Worm (Caenorhabditis elegans): ENCODE results near the gene sid-1.

The sid-1 gene

ce11 chrV:5119109-5119508 lies 661 bp upstream of the sid-1 start, which contains the start of gene C04F5.9:
Gene C04F5.9, minus strand, starts transcription at chrV:5119209.
- TF ChIP-seq hnd-1 (tag; optimal IDR thresholded peaks at IDR 0.05) (no peak), F13C5.2 (tag; optimal IDR thresholded peaks at IDR 0.05) (no peak), B0310.2 (tag; optimal IDR thresholded peaks at IDR 0.05) (no peak), flt-1 (GFP tag; IDR thresholded peaks at IDR 0.05) (no peak), ama-1 (optimal IDR thresholded peaks at IDR 0.05) (no peak), scrt-1 (GFP tag; IDR thresholded peaks at IDR 0.05) (no peak), tbx-37 (GFP tag; conservative IDR thresholded peaks at IDR 0.05) (no peak), hmg-4 (GFP tag; optimal IDR thresholded peaks at IDR 0.05) (no peak), hmbx-1 (tag; optimal IDR thresholded peaks at IDR 0.05) (no peak), tbx-11 (GFP tag; IDR thresholded peaks at IDR 0.05) (no peak), sea-1 (GFP tag; conservative IDR thresholded peaks at IDR 0.05) (no peak), aly-1 (tag; optimal IDR thresholded peaks at IDR 0.05) (no peak), pes-1 (GFP tag; IDR thresholded peaks at IDR 0.05) (no peak), ceh-13 (GFP tag; optimal IDR thresholded peaks at IDR 0.05) (no peak), ceh-36 (tag; optimal IDR thresholded peaks at IDR 0.05) (no peak), tra-4 (tag; optimal IDR thresholded peaks at IDR 0.05) (no peak), ets-7 (tag; optimal IDR thresholded peaks at IDR 0.05) (no peak)

ce11 chrV:5126793-5127192 lies 7.0 kb downstream of the sid-1 start, which contains the start of gene F14F9.5:
Gene F14F9.5, plus strand, starts transcription at chrV:5127093.
- TF ChIP-seq aly-1 (tag; optimal IDR thresholded peaks at IDR 0.05) = no peak
- TF ChIP-seq ama-1 (optimal IDR thresholded peaks at IDR 0.05) = no peak
- TF ChIP-seq hmbx-1 (tag; optimal IDR thresholded peaks at IDR 0.05) = no peak
- no peak for TF ChIP-seq scrt-1 (GFP tag; IDR thresholded peaks at IDR 0.05)
- no peak for TF ChIP-seq tra-4 (tag; optimal IDR thresholded peaks at IDR 0.05)
- TF ChIP-seq F13C5.2 (tag; optimal IDR thresholded peaks at IDR 0.05) = no peak
- TF ChIP-seq ets-7 (tag; optimal IDR thresholded peaks at IDR 0.05) = no peak
- TF ChIP-seq B0310.2 (tag; optimal IDR thresholded peaks at IDR 0.05) = no peak
- no peak for TF ChIP-seq ceh-36 (tag; optimal IDR thresholded peaks at IDR 0.05)
- TF ChIP-seq tbx-37 (GFP tag; conservative IDR thresholded peaks at IDR 0.05) = no peak

ce11 chrV:5130018-5130417 lies 10.2 kb downstream of the sid-1 start, which contains the start of gene F14F9.8:
Gene F14F9.8, plus strand, starts transcription at chrV:5130318.
- TF ChIP-seq ama-1 (optimal IDR thresholded peaks at IDR 0.05) = no peak
- TF ChIP-seq sea-1 (GFP tag; conservative IDR thresholded peaks at IDR 0.05) = no peak
- TF ChIP-seq ets-7 (tag; optimal IDR thresholded peaks at IDR 0.05) = no peak
- no peak for TF ChIP-seq hmg-4 (GFP tag; optimal IDR thresholded peaks at IDR 0.05)
- no peak for TF ChIP-seq pes-1 (GFP tag; IDR thresholded peaks at IDR 0.05)
- TF ChIP-seq scrt-1 (GFP tag; IDR thresholded peaks at IDR 0.05) = no peak
- TF ChIP-seq hmbx-1 (tag; optimal IDR thresholded peaks at IDR 0.05) = no peak
- no peak for TF ChIP-seq ceh-36 (tag; optimal IDR thresholded peaks at IDR 0.05)
- TF ChIP-seq F13C5.2 (tag; optimal IDR thresholded peaks at IDR 0.05) = no peak
- TF ChIP-seq flt-1 (GFP tag; IDR thresholded peaks at IDR 0.05) = no peak
- no peak for TF ChIP-seq B0310.2 (tag; optimal IDR thresholded peaks at IDR 0.05)
- TF ChIP-seq tra-4 (tag; optimal IDR thresholded peaks at IDR 0.05) = no peak
- TF ChIP-seq hnd-1 (tag; optimal IDR thresholded peaks at IDR 0.05) = no peak
- no peak for TF ChIP-seq tbx-37 (GFP tag; conservative IDR thresholded peaks at IDR 0.05)
- no peak for TF ChIP-seq tbx-11 (GFP tag; IDR thresholded peaks at IDR 0.05)
- no peak for TF ChIP-seq ceh-13 (GFP tag; optimal IDR thresholded peaks at IDR 0.05)
- no peak for TF ChIP-seq aly-1 (tag; optimal IDR thresholded peaks at IDR 0.05)

ce11 chrV:5131380-5131779 lies 11.6 kb downstream of the sid-1 start:
- no peak for TF ChIP-seq hnd-1 (tag; optimal IDR thresholded peaks at IDR 0.05)
- no peak for TF ChIP-seq B0310.2 (tag; optimal IDR thresholded peaks at IDR 0.05)
- no peak for TF ChIP-seq tbx-37 (GFP tag; conservative IDR thresholded peaks at IDR 0.05)
- no peak for TF ChIP-seq flt-1 (GFP tag; IDR thresholded peaks at IDR 0.05)
- no peak for TF ChIP-seq ama-1 (optimal IDR thresholded peaks at IDR 0.05)
- TF ChIP-seq pes-1 (GFP tag; IDR thresholded peaks at IDR 0.05) = no peak
- no peak for TF ChIP-seq ceh-36 (tag; optimal IDR thresholded peaks at IDR 0.05)
- no peak for TF ChIP-seq hmg-4 (GFP tag; optimal IDR thresholded peaks at IDR 0.05)
- no peak for TF ChIP-seq tbx-11 (GFP tag; IDR thresholded peaks at IDR 0.05)
- no peak for TF ChIP-seq ets-7 (tag; optimal IDR thresholded peaks at IDR 0.05)
- no peak for TF ChIP-seq scrt-1 (GFP tag; IDR thresholded peaks at IDR 0.05)
- no peak for TF ChIP-seq tra-4 (tag; optimal IDR thresholded peaks at IDR 0.05)
- no peak for TF ChIP-seq ceh-13 (GFP tag; optimal IDR thresholded peaks at IDR 0.05)
- no peak for TF ChIP-seq hmbx-1 (tag; optimal IDR thresholded peaks at IDR 0.05)
- TF ChIP-seq sea-1 (GFP tag; conservative IDR thresholded peaks at IDR 0.05) = no peak
- no peak for TF ChIP-seq aly-1 (tag; optimal IDR thresholded peaks at IDR 0.05)

ce11 chrV:5132441-5132840 lies 12.7 kb downstream of the sid-1 start, which contains the start of gene F14F9.4:
Gene F14F9.4, plus strand, starts transcription at chrV:5132741.
- TF ChIP-seq ceh-36 (tag; optimal IDR thresholded peaks at IDR 0.05) (no peak), hmbx-1 (tag; optimal IDR thresholded peaks at IDR 0.05) (no peak), tra-4 (tag; optimal IDR thresholded peaks at IDR 0.05) (no peak), ets-7 (tag; optimal IDR thresholded peaks at IDR 0.05) (no peak), sea-1 (GFP tag; conservative IDR thresholded peaks at IDR 0.05) (no peak), pes-1 (GFP tag; IDR thresholded peaks at IDR 0.05) (no peak), F13C5.2 (tag; optimal IDR thresholded peaks at IDR 0.05) (no peak)

- TF ChIP-seq tbx-11 (GFP tag; IDR thresholded peaks at IDR 0.05) = no peak
- no peak for TF ChIP-seq ceh-36 (tag; optimal IDR thresholded peaks at IDR 0.05)
Measured at ce11 chrV:5137919-5138318, 18.1 kb downstream of the sid-1 start, which contains the start of gene F14F9.3. Gene F14F9.3, plus strand, starts transcription at chrV:5138219.

ce11 chrV:5143785-5144184 lies 24.0 kb downstream of the sid-1 start, which contains the start of gene srh-129:
Gene srh-129, minus strand, starts transcription at chrV:5143885.
- no peak for TF ChIP-seq F13C5.2 (tag; optimal IDR thresholded peaks at IDR 0.05)

- TF ChIP-seq ceh-36 (tag; optimal IDR thresholded peaks at IDR 0.05) = no peak
- no peak for TF ChIP-seq aly-1 (tag; optimal IDR thresholded peaks at IDR 0.05)
- no peak for TF ChIP-seq tbx-37 (GFP tag; conservative IDR thresholded peaks at IDR 0.05)
Measured at ce11 chrV:5144541-5144940, 24.8 kb downstream of the sid-1 start, which contains the start of gene F14F9.2. Gene F14F9.2, plus strand, starts transcription at chrV:5144841.
